Fruit fly (Drosophila melanogaster) whole organism, prepupa: ENCODE results near the gene TwdlT.

ENCODE experiments used
- CG10631 ChIP-seq: fragments of 200-800 bp; sonication (Bioruptor generic); optimal IDR thresholded peaks from 2 replicates; lab custom pipeline; 2016; ENCODE audit warnings: missing biosample characterization, missing genetic modification characterization
- CG10669 ChIP-seq: fragments of 200-800 bp; sonication (Bioruptor generic); optimal IDR thresholded peaks from 3 replicates; lab custom pipeline; 2018; ENCODE audit warnings: missing biosample characterization, mild to moderate bottlenecking, missing genetic modification characterization, moderate library complexity
- CG11294 ChIP-seq: fragments of 200-800 bp; sonication (Bioruptor generic); IDR thresholded peaks from 2 replicates; pipeline ENCODE4 v1.3.6; 2022; ENCODE audit warnings: missing biosample characterization, missing genetic modification characterization
- CG11762 ChIP-seq: fragments of 200-800 bp; sonication (Bioruptor generic); optimal IDR thresholded peaks from 3 replicates; lab custom pipeline; 2016; ENCODE audit warnings: missing biosample characterization, missing genetic modification characterization; ENCODE audit not compliant: insufficient read depth
- CG11902 ChIP-seq: fragments of 200-800 bp; sonication (Bioruptor generic); optimal IDR thresholded peaks from 3 replicates; lab custom pipeline; 2016; ENCODE audit warnings: missing biosample characterization, missing genetic modification characterization
- CG15336 ChIP-seq: fragments of 200-800 bp; sonication (Bioruptor generic); IDR thresholded peaks from 2 replicates; pipeline ENCODE4 v1.3.6; 2022; ENCODE audit warnings: missing biosample characterization, missing genetic modification characterization
- CG16779 ChIP-seq: fragments of 200-800 bp; sonication (Bioruptor generic); optimal IDR thresholded peaks from 3 replicates; lab custom pipeline; 2017; ENCODE audit warnings: missing biosample characterization, mild to moderate bottlenecking, missing genetic modification characterization
- CG3032 ChIP-seq: fragments of 200-800 bp; optimal IDR thresholded peaks from 2 replicates; lab custom pipeline; 2019; ENCODE audit warnings: missing biosample characterization, mild to moderate bottlenecking, missing genetic modification characterization, moderate library complexity
- CG32006 ChIP-seq: fragments of 200-800 bp; sonication (Bioruptor generic); optimal IDR thresholded peaks from 3 replicates; lab custom pipeline; 2017; ENCODE audit warnings: missing biosample characterization, mild to moderate bottlenecking, missing genetic modification characterization
- CG34406 ChIP-seq: fragments of 200-800 bp; sonication (Bioruptor generic); optimal IDR thresholded peaks from 3 replicates; lab custom pipeline; 2016; ENCODE audit warnings: missing biosample characterization, missing genetic modification characterization
- CG3919 ChIP-seq: fragments of 200-800 bp; sonication (Bioruptor generic); optimal IDR thresholded peaks from 3 replicates; lab custom pipeline; 2016; ENCODE audit warnings: missing biosample characterization, missing genetic modification characterization
- CG4318 ChIP-seq: fragments of 200-800 bp; sonication (Bioruptor generic); optimal IDR thresholded peaks from 3 replicates; lab custom pipeline; 2017; ENCODE audit warnings: missing biosample characterization, mild to moderate bottlenecking, missing genetic modification characterization
- CG6163 ChIP-seq: fragments of 200-800 bp; sonication (Bioruptor generic); IDR thresholded peaks from 3 replicates; pipeline ENCODE4 v1.3.6; 2022; ENCODE audit warnings: missing biosample characterization, missing genetic modification characterization
- CG6276 ChIP-seq: fragments of 200-800 bp; sonication (Bioruptor generic); optimal IDR thresholded peaks from 2 replicates; lab custom pipeline; 2017; ENCODE audit warnings: missing biosample characterization, mild to moderate bottlenecking, missing genetic modification characterization
- CG6792 ChIP-seq: fragments of 200-800 bp; sonication (Bioruptor generic); optimal IDR thresholded peaks from 3 replicates; lab custom pipeline; 2016; ENCODE audit warnings: missing biosample characterization, missing genetic modification characterization
- CG6854 ChIP-seq: fragments of 200-800 bp; sonication (Bioruptor generic); optimal IDR thresholded peaks from 2 replicates; lab custom pipeline; 2017; ENCODE audit warnings: missing biosample characterization, mild to moderate bottlenecking, missing genetic modification characterization
- CG7368 ChIP-seq: fragments of 200-800 bp; sonication (Bioruptor generic); optimal IDR thresholded peaks from 3 replicates; lab custom pipeline; 2016; ENCODE audit warnings: missing biosample characterization, missing genetic modification characterization
- CG8119 ChIP-seq: fragments of 200-800 bp; sonication (Bioruptor generic); IDR thresholded peaks from 3 replicates; pipeline ENCODE4 v1.3.6; 2022; ENCODE audit warnings: missing biosample characterization, missing genetic modification characterization
- CG8632 ChIP-seq: fragments of 200-800 bp; sonication (Bioruptor generic); optimal IDR thresholded peaks from 3 replicates; lab custom pipeline; 2016; ENCODE audit warnings: missing biosample characterization, missing genetic modification characterization
- CG9139 ChIP-seq: fragments of 200-800 bp; sonication (Bioruptor generic); optimal IDR thresholded peaks from 3 replicates; lab custom pipeline; 2017; ENCODE audit warnings: missing biosample characterization, mild to moderate bottlenecking, missing genetic modification characterization
- Eip75B ChIP-seq: fragments of 200-800 bp; sonication (Bioruptor generic); optimal IDR thresholded peaks from 3 replicates; lab custom pipeline; 2016; ENCODE audit warnings: missing biosample characterization, missing genetic modification characterization
- Eip78C ChIP-seq: fragments of 200-800 bp; sonication (Bioruptor generic); peaks from one replicate; lab custom pipeline; 2016; ENCODE audit warnings: missing biosample characterization, missing genetic modification characterization
- Hr38 ChIP-seq: sonication (Bioruptor generic); optimal IDR thresholded peaks from 2 replicates; lab custom pipeline; 2016; ENCODE audit warnings: missing biosample characterization, missing genetic modification characterization
- Hr39 ChIP-seq: fragments of 200-800 bp; sonication (Bioruptor generic); optimal IDR thresholded peaks from 2 replicates; lab custom pipeline; 2016; ENCODE audit warnings: missing biosample characterization, missing genetic modification characterization
- Lpt ChIP-seq: fragments of 200-800 bp; sonication (Bioruptor generic); optimal IDR thresholded peaks from 3 replicates; lab custom pipeline; 2016; ENCODE audit warnings: missing biosample characterization, missing genetic modification characterization
- Smox ChIP-seq: fragments of 200-800 bp; sonication (Bioruptor generic); optimal IDR thresholded peaks from 3 replicates; lab custom pipeline; 2016; ENCODE audit warnings: missing biosample characterization, missing genetic modification characterization
- Sox14 ChIP-seq: fragments of 200-800 bp; sonication (Bioruptor generic); optimal IDR thresholded peaks from 3 replicates; lab custom pipeline; 2016; ENCODE audit warnings: missing biosample characterization, missing genetic modification characterization
- achi ChIP-seq: fragments of 200-800 bp; sonication (Bioruptor generic); optimal IDR thresholded peaks from 3 replicates; lab custom pipeline; 2016; ENCODE audit warnings: missing biosample characterization, missing genetic modification characterization
- acj6 ChIP-seq: fragments of 200-800 bp; sonication (Bioruptor generic); optimal IDR thresholded peaks from 3 replicates; lab custom pipeline; 2016; ENCODE audit warnings: missing biosample characterization, missing genetic modification characterization
- cyc ChIP-seq: fragments of 200-800 bp; sonication (Bioruptor generic); optimal IDR thresholded peaks from 3 replicates; lab custom pipeline; 2016; ENCODE audit warnings: missing biosample characterization, missing genetic modification characterization
- dac ChIP-seq: fragments of 200-800 bp; sonication (Bioruptor generic); optimal IDR thresholded peaks from 2 replicates; lab custom pipeline; 2017; ENCODE audit warnings: missing biosample characterization, mild to moderate bottlenecking, missing genetic modification characterization
- dsx ChIP-seq: fragments of 200-800 bp; optimal IDR thresholded peaks from 3 replicates; lab custom pipeline; 2019; ENCODE audit warnings: missing biosample characterization, mild to moderate bottlenecking, missing genetic modification characterization, moderate library complexity; ENCODE audit not compliant: poor library complexity, severe bottlenecking
- esn ChIP-seq: fragments of 200-800 bp; sonication (Bioruptor generic); optimal IDR thresholded peaks from 2 replicates; lab custom pipeline; 2016; ENCODE audit warnings: missing biosample characterization, mild to moderate bottlenecking, missing genetic modification characterization, moderate library complexity
- fd85E ChIP-seq: fragments of 200-800 bp; sonication (Bioruptor generic); optimal IDR thresholded peaks from 3 replicates; lab custom pipeline; 2016; ENCODE audit warnings: missing biosample characterization, missing genetic modification characterization
- fkh ChIP-seq: fragments of 200-800 bp; sonication (Bioruptor generic); optimal IDR thresholded peaks from 3 replicates; lab custom pipeline; 2017; ENCODE audit warnings: missing biosample characterization, mild to moderate bottlenecking, missing genetic modification characterization, moderate library complexity
- lz ChIP-seq: fragments of 200-800 bp; sonication (Bioruptor generic); optimal IDR thresholded peaks from 3 replicates; lab custom pipeline; 2016; ENCODE audit warnings: missing biosample characterization, missing genetic modification characterization
- net ChIP-seq: fragments of 200-800 bp; sonication (Bioruptor generic); optimal IDR thresholded peaks from 3 replicates; lab custom pipeline; 2016; ENCODE audit warnings: missing biosample characterization, missing genetic modification characterization
- pdm3 ChIP-seq: fragments of 200-800 bp; sonication (Bioruptor generic); optimal IDR thresholded peaks from 3 replicates; lab custom pipeline; 2016; ENCODE audit warnings: missing biosample characterization, missing genetic modification characterization
- spab ChIP-seq: fragments of 200-800 bp; sonication (Bioruptor generic); optimal IDR thresholded peaks from 2 replicates; lab custom pipeline; 2017; ENCODE audit warnings: missing biosample characterization, mild to moderate bottlenecking, missing genetic modification characterization, missing genetic modification reagents
- vri ChIP-seq: fragments of 200-800 bp; sonication (Bioruptor generic); optimal IDR thresholded peaks from 3 replicates; lab custom pipeline; 2016; ENCODE audit warnings: missing biosample characterization, mild to moderate bottlenecking, missing genetic modification characterization

The TwdlT gene

dm6 chr3R:27018187-27018586 is 30.8 kb upstream of the TwdlT start, which contains the start of gene CG17192:
CG17192 (minus strand) TSS chr3R:27018287.
- no peak for TF ChIP-seq acj6 (GFP tag; lab: Kevin White, UChicago)
- no peak for TF ChIP-seq dsx (GFP tag; lab: Kevin White, UChicago)
- TF ChIP-seq CG6792 (GFP tag; lab: Kevin White, UChicago): no peak
- no peak for TF ChIP-seq CG10669 (GFP tag; lab: Kevin White, UChicago)
- TF ChIP-seq CG6854 (GFP tag; lab: Kevin White, UChicago): no peak
- no peak for TF ChIP-seq CG16779 (tag; lab: Kevin White, UChicago)
- TF ChIP-seq CG6163: no peak
- no peak for TF ChIP-seq CG3032 (tag; lab: Kevin White, UChicago)
- no peak for TF ChIP-seq CG8119
- no peak for TF ChIP-seq CG3919 (GFP tag; lab: Kevin White, UChicago)
- no peak for TF ChIP-seq esn
- no peak for TF ChIP-seq Sox14
- TF ChIP-seq Eip78C (GFP tag; lab: Kevin White, UChicago): no peak

dm6 chr3R:27019701-27020172 is 29.3 kb upstream of the TwdlT start, which contains the start of gene CG17191:
CG17191 (minus strand) TSS chr3R:27019751.
- TF ChIP-seq Eip75B: no peak
- no peak for TF ChIP-seq CG34406 (GFP tag; lab: Kevin White, UChicago)
- TF ChIP-seq CG6792 (GFP tag; lab: Kevin White, UChicago): no peak
- no peak for TF ChIP-seq CG9139
- no peak for TF ChIP-seq CG8119
- no peak for TF ChIP-seq spab (GFP tag; lab: Kevin White, UChicago)
- TF ChIP-seq dac: no peak
- TF ChIP-seq acj6 (GFP tag; lab: Kevin White, UChicago): no peak
- TF ChIP-seq CG10631 (GFP tag; lab: Kevin White, UChicago): no peak
- TF ChIP-seq CG11762 (GFP tag; lab: Kevin White, UChicago): no peak
- no peak for TF ChIP-seq Eip78C (GFP tag; lab: Kevin White, UChicago)
- TF ChIP-seq Lpt: no peak
- no peak for TF ChIP-seq CG7368 (GFP tag; lab: Kevin White, UChicago)
- no peak for TF ChIP-seq Sox14
- no peak for TF ChIP-seq cyc (GFP tag; lab: Kevin White, UChicago)
- TF ChIP-seq fd85E (GFP tag; lab: Kevin White, UChicago): no peak
- TF ChIP-seq pdm3: no peak
- no peak for TF ChIP-seq CG6854 (GFP tag; lab: Kevin White, UChicago)
- no peak for TF ChIP-seq net (GFP tag; lab: Kevin White, UChicago)
- no peak for TF ChIP-seq Hr38 (GFP tag; lab: Kevin White, UChicago)

dm6 chr3R:27021278-27021677 is 27.7 kb upstream of the TwdlT start, which contains the start of gene CG6283:
CG6283 (minus strand) TSS chr3R:27021378.
- no peak for TF ChIP-seq CG11902 (GFP tag; lab: Kevin White, UChicago)
- no peak for TF ChIP-seq fd85E (GFP tag; lab: Kevin White, UChicago)
- TF ChIP-seq CG32006: no peak
- no peak for TF ChIP-seq acj6 (GFP tag; lab: Kevin White, UChicago)
- no peak for TF ChIP-seq CG6276 (GFP tag; lab: Kevin White, UChicago)
- TF ChIP-seq Smox (GFP tag; lab: Kevin White, UChicago): no peak
- no peak for TF ChIP-seq dac
- TF ChIP-seq Hr39 (GFP tag; lab: Kevin White, UChicago): no peak
- TF ChIP-seq CG11762 (GFP tag; lab: Kevin White, UChicago): no peak
- TF ChIP-seq vri: no peak
- no peak for TF ChIP-seq CG4318 (GFP tag; lab: Kevin White, UChicago)
- no peak for TF ChIP-seq CG8119
- no peak for TF ChIP-seq CG15336
- TF ChIP-seq lz (GFP tag; lab: Kevin White, UChicago): no peak
- TF ChIP-seq CG10669 (GFP tag; lab: Kevin White, UChicago): no peak
- no peak for TF ChIP-seq CG11294
- TF ChIP-seq fkh (GFP tag; lab: Kevin White, UChicago): no peak
- no peak for TF ChIP-seq achi (GFP tag; lab: Kevin White, UChicago)
- no peak for TF ChIP-seq CG8632
- no peak for TF ChIP-seq Lpt
